Fruit fly (Drosophila melanogaster): ENCODE measurements around the gene CG13046.

DNA sequence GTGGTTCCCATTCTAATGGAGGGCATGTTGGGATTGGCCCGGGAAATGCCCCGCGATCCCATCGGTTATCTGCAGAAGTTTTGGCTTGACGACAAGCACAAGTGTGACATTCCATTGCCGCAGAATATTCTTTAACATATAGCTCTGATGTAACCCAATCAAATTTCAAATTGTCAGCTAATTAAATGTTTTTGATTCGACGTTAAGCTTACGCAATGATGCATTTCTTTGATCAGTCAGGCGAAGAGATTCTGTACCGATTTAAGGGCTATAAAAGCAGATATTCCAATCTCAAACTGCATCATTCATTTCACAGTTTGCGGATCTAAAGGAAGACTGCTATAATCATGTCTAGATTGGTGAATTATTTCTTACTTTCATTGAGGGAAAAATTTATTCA lies 43.4 kb upstream of the CG13046 start, which contains the start of gene retinin:
- TF ChIP-seq sage (GFP tag; optimal IDR thresholded peaks at IDR 0.05) = no peak
- TF ChIP-seq CG9705 (GFP tag; optimal IDR thresholded peaks at IDR 0.05) = no peak
- no peak for TF ChIP-seq br (GFP tag; optimal IDR thresholded peaks at IDR 0.05)
- no peak for TF ChIP-seq h (GFP tag; optimal IDR thresholded peaks at IDR 0.05)
- no peak for TF ChIP-seq tai (GFP tag; optimal IDR thresholded peaks at IDR 0.05)
- TF ChIP-seq GATAd (GFP tag; optimal IDR thresholded peaks at IDR 0.05) = no peak
- no peak for TF ChIP-seq brk (GFP tag; optimal IDR thresholded peaks at IDR 0.05)
- TF ChIP-seq fru (GFP tag; optimal IDR thresholded peaks at IDR 0.05) = no peak

All from whole organism, wandering third instar larva.